Fruit fly (Drosophila melanogaster): ENCODE data around the gene CG5676.

The CG5676 gene

dm6 chr2L:10246785-10247190, 8.9 kb downstream of the CG5676 start, which contains the start of gene chico (continued):
- TF ChIP-seq HHEX (GFP tag; optimal IDR thresholded peaks at IDR 0.05) (no peak), CG13424 (tag; optimal IDR thresholded peaks at IDR 0.05) (no peak), ranshi (GFP tag; IDR thresholded peaks at IDR 0.05) (no peak), Ptx1 (GFP tag; IDR thresholded peaks at IDR 0.05) (no peak), Dip2 (GFP tag; IDR thresholded peaks at IDR 0.05) (no peak), tll (GFP tag; optimal IDR thresholded peaks at IDR 0.05) (no peak), chn (GFP tag; optimal IDR thresholded peaks at IDR 0.05) (no peak), Mad (GFP tag; optimal IDR thresholded peaks at IDR 0.05) (no peak), gce (GFP tag; IDR thresholded peaks at IDR 0.05) (no peak), CG11504 (tag; optimal IDR thresholded peaks at IDR 0.05) (no peak), CG10274 (GFP tag; optimal IDR thresholded peaks at IDR 0.05) (no peak), Adf1 (GFP tag; IDR thresholded peaks at IDR 0.05) (no peak), CG2120 (GFP tag; optimal IDR thresholded peaks at IDR 0.05) (peak; percentile 23), Hr78 (GFP tag; optimal IDR thresholded peaks at IDR 0.05) (no peak), sob (GFP tag; IDR thresholded peaks at IDR 0.05) (no peak), CG7745 (tag; optimal IDR thresholded peaks at IDR 0.05) (no peak), klu (GFP tag; IDR thresholded peaks at IDR 0.05) (no peak), NC2β (GFP tag; optimal IDR thresholded peaks at IDR 0.05) (peak; percentile 15), zen2 (GFP tag; IDR thresholded peaks at IDR 0.05; ENCODE audit: partially characterized antibody) (no peak; the same call in 2 of the 3 replicates), MESR4 (GFP tag; optimal IDR thresholded peaks at IDR 0.05) (peak; percentile 79), Hmx (GFP tag; optimal IDR thresholded peaks at IDR 0.05) (no peak), bowl (GFP tag; IDR thresholded peaks at IDR 0.05) (no peak), CG14667 (GFP tag; IDR thresholded peaks at IDR 0.05) (no peak), org-1 (GFP tag; optimal IDR thresholded peaks at IDR 0.05) (no peak), nerfin-1 (tag; optimal IDR thresholded peaks at IDR 0.05) (peak; percentile 93), CG14050 (GFP tag; IDR thresholded peaks at IDR 0.05) (no peak), CG34376 (GFP tag; optimal IDR thresholded peaks at IDR 0.05) (peak; percentile 63), HLHmδ (GFP tag; optimal IDR thresholded peaks at IDR 0.05) (no peak), CG31441 (GFP tag; IDR thresholded peaks at IDR 0.05) (no peak), eve (GFP tag; optimal IDR thresholded peaks at IDR 0.05) (peak in 1 of 2 experiments; percentile 76), jing (GFP tag; optimal IDR thresholded peaks at IDR 0.05) (no peak), CG9437 (GFP tag; optimal IDR thresholded peaks at IDR 0.05) (no peak), CG34224 (GFP tag; IDR thresholded peaks at IDR 0.05; ENCODE audit: partially characterized antibody) (peak; percentile 56), CG8290 (GFP tag; optimal IDR thresholded peaks at IDR 0.05) (no peak), CG8290 (tag; optimal IDR thresholded peaks at IDR 0.05) (no peak), row (GFP tag; IDR thresholded peaks at IDR 0.05) (peak; percentile 49; the same call in 1 of the 3 replicates), zfh2 (GFP tag; optimal IDR thresholded peaks at IDR 0.05) (no peak), tio (GFP tag; optimal IDR thresholded peaks at IDR 0.05) (no peak), B-H2 (GFP tag; optimal IDR thresholded peaks at IDR 0.05) (no peak), Chrac-16 (GFP tag; optimal IDR thresholded peaks at IDR 0.05) (no peak), Lim3 (GFP tag; IDR thresholded peaks at IDR 0.05) (no peak), BEAF-32 (GFP tag; optimal IDR thresholded peaks at IDR 0.05) (peak; percentile 65), E2f2 (GFP tag; IDR thresholded peaks at IDR 0.05) (peak; percentile 74), dysf (GFP tag; IDR thresholded peaks at IDR 0.05) (no peak), CG30403 (GFP tag; optimal IDR thresholded peaks at IDR 0.05) (no peak), CG16779 (GFP tag; IDR thresholded peaks at IDR 0.05) (no peak), gsb-n (tag; optimal IDR thresholded peaks at IDR 0.05) (no peak), gt (GFP tag; IDR thresholded peaks at IDR 0.05) (no peak), pho (GFP tag; optimal IDR thresholded peaks at IDR 0.05) (no peak), CG18599 (GFP tag; optimal IDR thresholded peaks at IDR 0.05) (no peak), da (GFP tag; optimal IDR thresholded peaks at IDR 0.05) (no peak), CG8089 (GFP tag; optimal IDR thresholded peaks at IDR 0.05) (no peak)

Measured in whole organism, embryonic.